Worm (Caenorhabditis elegans): ENCODE measurements around the gene ttr-30.

ttr-30 gene

DNA sequence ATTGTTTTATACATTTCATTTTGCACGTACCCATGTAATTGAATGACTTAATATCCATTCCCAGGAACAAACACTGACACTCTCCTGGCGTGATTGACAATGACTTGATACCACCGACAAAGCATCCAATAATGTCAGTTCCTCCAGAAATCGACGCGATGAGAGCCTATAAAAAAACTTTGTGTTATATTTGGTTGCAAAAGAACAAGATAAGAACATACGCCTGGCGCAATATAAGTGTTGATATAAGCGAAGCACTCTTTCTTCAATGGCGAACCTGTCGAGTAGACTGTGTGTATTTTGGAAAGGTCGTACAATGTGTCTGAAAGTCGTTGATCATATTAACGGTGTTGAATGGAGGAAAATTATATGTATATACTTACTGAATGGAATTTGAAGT is 27.6 kb upstream of the ttr-30 start:
- no peak for TF ChIP-seq ZK546.5 (tag; optimal IDR thresholded peaks at IDR 0.05)
- peak; percentile 10 for TF ChIP-seq fos-1 (tag; optimal IDR thresholded peaks at IDR 0.05)

DNA sequence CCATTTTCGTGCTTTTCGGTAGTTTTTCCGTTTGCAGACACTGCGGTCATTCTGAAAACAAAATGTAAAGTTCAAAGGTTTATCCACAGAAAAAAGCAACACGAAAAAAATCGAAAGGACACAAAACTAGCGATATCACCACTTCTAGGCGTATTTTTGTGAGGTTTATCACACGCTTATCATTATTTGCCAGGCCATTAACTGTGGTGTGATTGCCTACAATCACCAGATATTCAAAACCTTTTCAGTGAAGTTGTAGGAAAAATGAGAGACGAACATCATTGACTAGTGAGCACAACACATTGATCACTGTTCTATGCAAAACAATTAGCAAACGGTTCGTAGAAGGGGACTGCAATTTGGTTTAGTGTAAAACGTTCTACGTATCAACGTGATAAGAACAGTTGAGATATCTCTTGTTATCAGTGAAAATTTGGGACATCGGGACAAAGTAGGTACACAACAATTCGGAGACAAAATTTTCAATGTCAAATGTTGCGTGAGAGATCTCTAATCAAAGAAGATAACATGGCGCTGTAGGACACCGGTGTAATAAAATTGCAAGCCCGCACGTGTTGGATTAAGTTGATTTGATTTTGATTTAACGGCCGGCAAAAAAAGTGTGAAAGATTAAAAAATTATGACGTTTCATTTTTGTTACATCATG is 25.1 kb upstream of the ttr-30 start, which contains the start of gene sur-5:
sur-5 (minus strand) TSS at position 51 of the 667 bp plus-strand sequence.
- no peak for TF ChIP-seq nhr-77 (tag; optimal IDR thresholded peaks at IDR 0.05)
- TF ChIP-seq lin-13 (GFP tag; optimal IDR thresholded peaks at IDR 0.05): no peak
- no peak for TF ChIP-seq dmd-4 (tag; optimal IDR thresholded peaks at IDR 0.05)
- peak; percentile 40 for TF ChIP-seq fos-1 (tag; optimal IDR thresholded peaks at IDR 0.05)
- peak in 1 of 2 experiments; percentile 47 for TF ChIP-seq mdl-1 (tag; optimal IDR thresholded peaks at IDR 0.05)
- no peak for TF ChIP-seq mab-5 (tag; optimal IDR thresholded peaks at IDR 0.05)
- TF ChIP-seq snpc-4 (tag; optimal IDR thresholded peaks at IDR 0.05): no peak
- TF ChIP-seq lsy-2 (tag; optimal IDR thresholded peaks at IDR 0.05): no peak
- TF ChIP-seq elt-3 (tag; optimal IDR thresholded peaks at IDR 0.05): no peak
- no peak for TF ChIP-seq nhr-11 (tag; optimal IDR thresholded peaks at IDR 0.05)
- peak; percentile 21 for TF ChIP-seq nhr-129 (tag; optimal IDR thresholded peaks at IDR 0.05)
- TF ChIP-seq nhr-237 (tag; optimal IDR thresholded peaks at IDR 0.05): no peak
- TF ChIP-seq crh-2 (tag; optimal IDR thresholded peaks at IDR 0.05): peak; percentile 49
- TF ChIP-seq aly-2 (tag; optimal IDR thresholded peaks at IDR 0.05): no peak
- no peak for TF ChIP-seq ztf-11 (tag; optimal IDR thresholded peaks at IDR 0.05)
- no peak for TF ChIP-seq egl-27 (tag; optimal IDR thresholded peaks at IDR 0.05)
- no peak for TF ChIP-seq mbf-1 (tag; optimal IDR thresholded peaks at IDR 0.05)
- no peak for TF ChIP-seq nhr-12 (tag; optimal IDR thresholded peaks at IDR 0.05)
- TF ChIP-seq nhr-21 (tag; optimal IDR thresholded peaks at IDR 0.05): peak; percentile 50
- no peak for TF ChIP-seq lin-11 (tag; optimal IDR thresholded peaks at IDR 0.05)
- TF ChIP-seq skn-1 (tag; optimal IDR thresholded peaks at IDR 0.05): peak; percentile 35
- TF ChIP-seq ZK546.5 (tag; optimal IDR thresholded peaks at IDR 0.05): no peak
- no peak for TF ChIP-seq lin-39 (tag; optimal IDR thresholded peaks at IDR 0.05)
- no peak for TF ChIP-seq ama-1 (optimal IDR thresholded peaks at IDR 0.05)
- TF ChIP-seq sma-3 (GFP tag; optimal IDR thresholded peaks at IDR 0.05): peak; percentile 43
- TF ChIP-seq nhr-25 (tag; optimal IDR thresholded peaks at IDR 0.05): peak; percentile 20
- no peak for TF ChIP-seq F13H6.1 (tag; optimal IDR thresholded peaks at IDR 0.05)
- TF ChIP-seq sem-4 (tag; optimal IDR thresholded peaks at IDR 0.05): peak; percentile 47
- TF ChIP-seq sma-9 (GFP tag; optimal IDR thresholded peaks at IDR 0.05): peak; percentile 83
- no peak for TF ChIP-seq sma-9 (tag; optimal IDR thresholded peaks at IDR 0.05)

DNA sequence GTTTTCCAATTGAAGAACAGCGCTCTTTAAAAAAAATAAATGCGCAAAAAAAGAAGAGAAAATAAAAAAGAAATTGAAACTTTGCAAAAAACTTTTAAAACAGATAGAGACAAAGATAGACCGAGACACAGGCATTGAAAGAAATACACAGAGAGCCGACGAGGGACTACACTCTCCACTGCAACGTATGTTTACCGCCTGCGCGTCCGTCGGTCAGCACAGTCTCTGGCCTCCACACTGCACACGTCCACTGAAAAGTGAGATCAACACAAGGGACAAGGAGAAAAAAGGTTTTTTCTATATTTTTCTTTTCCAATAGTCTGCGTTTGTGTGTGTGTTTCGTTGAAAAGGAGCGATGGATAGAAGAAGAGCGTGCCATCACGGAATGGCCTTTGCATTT is 24.3 kb upstream of the ttr-30 start:
- peak; percentile 13 for TF ChIP-seq Y55F3AM.14 (GFP tag; optimal IDR thresholded peaks at IDR 0.05)
- TF ChIP-seq egl-27 (tag; optimal IDR thresholded peaks at IDR 0.05): no peak
- peak; percentile 73 for TF ChIP-seq fos-1 (tag; optimal IDR thresholded peaks at IDR 0.05)
- TF ChIP-seq alr-1 (tag; optimal IDR thresholded peaks at IDR 0.05): no peak
- TF ChIP-seq nhr-6 (tag; optimal IDR thresholded peaks at IDR 0.05): peak; percentile 14
- TF ChIP-seq zag-1 (tag; optimal IDR thresholded peaks at IDR 0.05): peak; percentile 76
- TF ChIP-seq peb-1 (tag; optimal IDR thresholded peaks at IDR 0.05): no peak
- TF ChIP-seq crh-2 (tag; optimal IDR thresholded peaks at IDR 0.05): peak; percentile 85
- no peak for TF ChIP-seq R02D3.7 (tag; optimal IDR thresholded peaks at IDR 0.05)
- no peak for TF ChIP-seq unc-62 (GFP tag; optimal IDR thresholded peaks at IDR 0.05)
- no peak for TF ChIP-seq dmd-4 (tag; optimal IDR thresholded peaks at IDR 0.05)
- TF ChIP-seq lsy-2 (tag; optimal IDR thresholded peaks at IDR 0.05): peak; percentile 11 to 59
- peak; percentile 65 for TF ChIP-seq blmp-1 (tag; optimal IDR thresholded peaks at IDR 0.05; ENCODE audit: insufficient read depth)
- peak; percentile 84 for TF ChIP-seq nhr-129 (tag; optimal IDR thresholded peaks at IDR 0.05)
- peak; percentile 37 for TF ChIP-seq lin-11 (tag; optimal IDR thresholded peaks at IDR 0.05)
- no peak for TF ChIP-seq sem-4 (tag; optimal IDR thresholded peaks at IDR 0.05)
- no peak for TF ChIP-seq nhr-11 (tag; optimal IDR thresholded peaks at IDR 0.05)
- no peak for TF ChIP-seq ceh-16 (tag; optimal IDR thresholded peaks at IDR 0.05)
- no peak for TF ChIP-seq mbf-1 (tag; optimal IDR thresholded peaks at IDR 0.05)
- no peak for TF ChIP-seq nhr-77 (tag; optimal IDR thresholded peaks at IDR 0.05)
- TF ChIP-seq elt-3 (tag; optimal IDR thresholded peaks at IDR 0.05): no peak
- TF ChIP-seq F13H6.1 (tag; optimal IDR thresholded peaks at IDR 0.05): peak; percentile 85
- TF ChIP-seq ama-1 (optimal IDR thresholded peaks at IDR 0.05): no peak
- TF ChIP-seq mdl-1 (tag; optimal IDR thresholded peaks at IDR 0.05): peak in 1 of 2 experiments; percentile 3
- TF ChIP-seq sma-9 (GFP tag; optimal IDR thresholded peaks at IDR 0.05): peak; percentile 89
- no peak for TF ChIP-seq sma-9 (tag; optimal IDR thresholded peaks at IDR 0.05)
- TF ChIP-seq skn-1 (tag; optimal IDR thresholded peaks at IDR 0.05): no peak
- peak; percentile 26 for TF ChIP-seq sma-3 (GFP tag; optimal IDR thresholded peaks at IDR 0.05)
- TF ChIP-seq unc-39 (tag; optimal IDR thresholded peaks at IDR 0.05): no peak
- TF ChIP-seq unc-55 (GFP tag; optimal IDR thresholded peaks at IDR 0.05): peak; percentile 81
- TF ChIP-seq snpc-4 (tag; optimal IDR thresholded peaks at IDR 0.05): peak; percentile 10
- TF ChIP-seq C34F6.9 (tag; optimal IDR thresholded peaks at IDR 0.05): peak; percentile 75
- TF ChIP-seq gmeb-1 (tag; optimal IDR thresholded peaks at IDR 0.05): no peak
- peak; percentile 52 for TF ChIP-seq nhr-25 (tag; optimal IDR thresholded peaks at IDR 0.05)

Data from whole organism, L2 larva.